Fruit fly (Drosophila melanogaster) whole organism, embryonic: ENCODE results near the gene AP-1-2beta.

ENCODE experiments used
- CG10267 ChIP-seq: fragments of 200-800 bp; sonication (Bioruptor generic); optimal IDR thresholded peaks from 2 replicates; lab custom pipeline; 2018; ENCODE audit warnings: missing biosample characterization, mild to moderate bottlenecking, missing genetic modification characterization, moderate library complexity
- CG10979 ChIP-seq: fragments of 200-800 bp; sonication (Bioruptor generic); optimal IDR thresholded peaks from 2 replicates; lab custom pipeline; 2018; ENCODE audit warnings: missing biosample characterization, mild to moderate bottlenecking, missing genetic modification characterization, moderate library complexity
- CG13424 ChIP-seq: fragments of 200-800 bp; sonication (Bioruptor generic); optimal IDR thresholded peaks from 2 replicates; lab custom pipeline; 2019; ENCODE audit warnings: missing biosample characterization, mild to moderate bottlenecking, missing genetic modification characterization, moderate library complexity
- CG13775 ChIP-seq: fragments of 200-800 bp; sonication (Bioruptor generic); optimal IDR thresholded peaks from 3 replicates; lab custom pipeline; 2017; ENCODE audit warnings: missing biosample characterization, mild to moderate bottlenecking, missing genetic modification characterization
- CG14050 ChIP-seq: fragments of 200-800 bp; sonication (Bioruptor generic); IDR thresholded peaks from 3 replicates; pipeline ENCODE4 v1.3.6; 2022; ENCODE audit warnings: missing biosample characterization, missing genetic modification characterization
- CG15011 ChIP-seq: fragments of 200-800 bp; sonication (Bioruptor generic); optimal IDR thresholded peaks from 3 replicates; lab custom pipeline; 2018; ENCODE audit warnings: missing biosample characterization, mild to moderate bottlenecking, missing genetic modification characterization
- CG15479 ChIP-seq: fragments of 200-800 bp; sonication (Bioruptor generic); optimal IDR thresholded peaks from 3 replicates; lab custom pipeline; 2019; ENCODE audit warnings: missing biosample characterization, mild to moderate bottlenecking, missing genetic modification characterization, moderate library complexity
- CG15696 ChIP-seq: fragments of 200-800 bp; sonication (Bioruptor generic); optimal IDR thresholded peaks from 2 replicates; lab custom pipeline; 2019; ENCODE audit warnings: missing biosample characterization, mild to moderate bottlenecking, missing genetic modification characterization, moderate library complexity
- CG17361 ChIP-seq: fragments of 200-800 bp; sonication (Bioruptor generic); IDR thresholded peaks from 3 replicates; pipeline ENCODE4 v1.3.6; 2022; ENCODE audit warnings: missing biosample characterization, missing genetic modification characterization
- CG18262 ChIP-seq: fragments of 200-800 bp; optimal IDR thresholded peaks from 3 replicates; lab custom pipeline; 2019; ENCODE audit warnings: missing biosample characterization, mild to moderate bottlenecking, missing genetic modification characterization, moderate library complexity
- CG2199 ChIP-seq: fragments of 200-800 bp; sonication (Bioruptor generic); IDR thresholded peaks from 3 replicates; pipeline ENCODE4 v1.3.6; 2022; ENCODE audit warnings: missing biosample characterization, missing genetic modification characterization
- CG2712 ChIP-seq: fragments of 200-800 bp; optimal IDR thresholded peaks from 3 replicates; lab custom pipeline; 2019; ENCODE audit warnings: missing biosample characterization, mild to moderate bottlenecking, missing genetic modification characterization, moderate library complexity
- CG33557 ChIP-seq: fragments of 200-800 bp; sonication (Bioruptor generic); optimal IDR thresholded peaks from 2 replicates; lab custom pipeline; 2019; ENCODE audit warnings: missing biosample characterization, mild to moderate bottlenecking, missing genetic modification characterization, moderate library complexity
- CG4404 ChIP-seq: fragments of 200-800 bp; sonication (Bioruptor generic); IDR thresholded peaks from 2 replicates; pipeline ENCODE4 v1.3.6; 2022; ENCODE audit warnings: missing biosample characterization, missing genetic modification characterization
- CG8478 ChIP-seq: fragments of >200 bp; optimal IDR thresholded peaks from 2 replicates; lab custom pipeline; 2018
- CG8924 ChIP-seq: fragments of 200-800 bp; optimal IDR thresholded peaks from 3 replicates; lab custom pipeline; 2019; ENCODE audit warnings: missing biosample characterization, mild to moderate bottlenecking, missing genetic modification characterization, moderate library complexity
- CG9609 ChIP-seq: fragments of 200-800 bp; sonication (Bioruptor generic); optimal IDR thresholded peaks from 3 replicates; lab custom pipeline; 2016; ENCODE audit warnings: missing biosample characterization, missing genetic modification characterization
- CG9727 ChIP-seq: fragments of 200-800 bp; sonication (Bioruptor generic); optimal IDR thresholded peaks from 3 replicates; lab custom pipeline; 2017; ENCODE audit warnings: missing biosample characterization, mild to moderate bottlenecking, missing genetic modification characterization
- Chrac-16 ChIP-seq: fragments of 200-800 bp; sonication (Bioruptor generic); optimal IDR thresholded peaks from 3 replicates; lab custom pipeline; 2016; ENCODE audit warnings: missing biosample characterization, missing genetic modification characterization
- PHDP ChIP-seq: fragments of 200-800 bp; sonication (Bioruptor generic); optimal IDR thresholded peaks from 3 replicates; lab custom pipeline; 2018; ENCODE audit warnings: missing biosample characterization, mild to moderate bottlenecking, missing genetic modification characterization, moderate library complexity
- Xrp1 ChIP-seq: fragments of 200-800 bp; sonication (Bioruptor generic); IDR thresholded peaks from 2 replicates; pipeline ENCODE4 v1.3.6; 2022; ENCODE audit warnings: missing biosample characterization, missing genetic modification characterization
- bab2 ChIP-seq: fragments of 200-800 bp; sonication (Bioruptor generic); optimal IDR thresholded peaks from 2 replicates; lab custom pipeline; 2016; ENCODE audit warnings: missing biosample characterization, missing genetic modification characterization
- br ChIP-seq: fragments of >200 bp; optimal IDR thresholded peaks from 2 replicates; lab custom pipeline; 2017
- dmrt11E ChIP-seq: fragments of 200-800 bp; sonication (Bioruptor generic); optimal IDR thresholded peaks from 3 replicates; lab custom pipeline; 2018; ENCODE audit warnings: missing biosample characterization, mild to moderate bottlenecking, missing genetic modification characterization, moderate library complexity
- fu2 ChIP-seq: fragments of 200-800 bp; sonication (Bioruptor generic); optimal IDR thresholded peaks from 2 replicates; lab custom pipeline; 2016; ENCODE audit warnings: missing biosample characterization, missing genetic modification characterization
- gem ChIP-seq: fragments of 200-800 bp; sonication (Bioruptor generic); optimal IDR thresholded peaks from 2 replicates; lab custom pipeline; 2019; ENCODE audit warnings: missing biosample characterization, mild to moderate bottlenecking, missing genetic modification characterization, moderate library complexity
- gsb-n ChIP-seq: fragments of 200-800 bp; sonication (Bioruptor generic); optimal IDR thresholded peaks from 3 replicates; lab custom pipeline; 2018; ENCODE audit warnings: missing biosample characterization, mild to moderate bottlenecking, missing genetic modification characterization
- hkb ChIP-seq, 2 experiments: fragments of 200-800 bp in 1 of 2; fragments of >200 bp in 1 of 2; sonication (Bioruptor generic) in 1 of 2; IDR thresholded peaks in 1 of 2; optimal IDR thresholded peaks in 1 of 2; 2 replicates each; pipeline versions ENCODE4 v1.3.6 to Lab custom; 2017 to 2022; ENCODE audit warnings: missing biosample characterization in 1 of 2, missing genetic modification characterization in 1 of 2
- kah ChIP-seq: fragments of 200-800 bp; sonication (Bioruptor generic); optimal IDR thresholded peaks from 2 replicates; lab custom pipeline; 2018; ENCODE audit warnings: missing biosample characterization, mild to moderate bottlenecking, missing genetic modification characterization
- lola ChIP-seq, 3 experiments: fragments of >200 bp in 2 of 3; fragments of 200-800 bp in 1 of 3; sonication (Bioruptor generic) in 1 of 3; optimal IDR thresholded peaks; 2 replicates each; lab custom pipeline; 2017 to 2019; ENCODE audit warnings: missing biosample characterization in 3 of 3, missing genetic modification characterization in 3 of 3, mild to moderate bottlenecking in 1 of 3, moderate library complexity in 1 of 3
- lov ChIP-seq, 2 experiments: fragments of 200-800 bp in 1 of 2; fragments of >200 bp in 1 of 2; sonication (Bioruptor generic) in 1 of 2; IDR thresholded peaks in 1 of 2; optimal IDR thresholded peaks in 1 of 2; 2 replicates in 1 of 2; 3 replicates in 1 of 2; pipeline versions ENCODE4 v1.3.6 to Lab custom; 2017 to 2022; ENCODE audit warnings: missing biosample characterization in 1 of 2, missing genetic modification characterization in 1 of 2
- maf-S ChIP-seq: fragments of 200-800 bp; sonication (Bioruptor generic); optimal IDR thresholded peaks from 2 replicates; lab custom pipeline; 2016; ENCODE audit warnings: missing biosample characterization, missing genetic modification characterization
- oc ChIP-seq: fragments of 200-800 bp; sonication (Bioruptor generic); optimal IDR thresholded peaks from 2 replicates; lab custom pipeline; 2018; ENCODE audit warnings: missing biosample characterization, mild to moderate bottlenecking, missing genetic modification characterization, moderate library complexity
- prd ChIP-seq, 3 experiments: fragments of >200 bp in 2 of 3; fragments of 200-800 bp in 1 of 3; sonication (Bioruptor generic) in 1 of 3; optimal IDR thresholded peaks in 2 of 3; IDR thresholded peaks in 1 of 3; 2 replicates in 2 of 3; 3 replicates in 1 of 3; pipeline versions ENCODE4 v1.3.6 to Lab custom; 2017 to 2022; ENCODE audit warnings: missing biosample characterization in 1 of 3, missing genetic modification characterization in 1 of 3
- pros ChIP-seq: fragments of 200-800 bp; sonication (Bioruptor generic); optimal IDR thresholded peaks from 3 replicates; lab custom pipeline; 2019; ENCODE audit warnings: missing biosample characterization, mild to moderate bottlenecking, missing genetic modification characterization, moderate library complexity
- row ChIP-seq: fragments of 200-800 bp; sonication (Bioruptor generic); IDR thresholded peaks from 3 replicates; pipeline ENCODE4 v1.3.6; 2022; ENCODE audit warnings: missing biosample characterization, missing genetic modification characterization
- sob ChIP-seq: fragments of 200-800 bp; sonication (Bioruptor generic); IDR thresholded peaks from 2 replicates; pipeline ENCODE4 v1.3.6; 2022; ENCODE audit warnings: missing biosample characterization, missing genetic modification characterization
- stwl ChIP-seq: fragments of 200-800 bp; sonication (Bioruptor generic); optimal IDR thresholded peaks from 3 replicates; lab custom pipeline; 2018; ENCODE audit warnings: missing biosample characterization, mild to moderate bottlenecking, missing genetic modification characterization, moderate library complexity
- sug ChIP-seq: fragments of 200-800 bp; optimal IDR thresholded peaks from 2 replicates; lab custom pipeline; 2019; ENCODE audit warnings: missing biosample characterization, mild to moderate bottlenecking, missing genetic modification characterization, moderate library complexity
- tll ChIP-seq, 2 experiments: fragments of 200-800 bp in 1 of 2; fragments of >200 bp in 1 of 2; sonication (Bioruptor generic) in 1 of 2; optimal IDR thresholded peaks; 2 replicates each; lab custom pipeline; 2017 to 2019; ENCODE audit warnings: missing biosample characterization in 2 of 2, missing genetic modification characterization in 2 of 2, mild to moderate bottlenecking in 1 of 2, moderate library complexity in 1 of 2
- trem ChIP-seq: fragments of 200-800 bp; optimal IDR thresholded peaks from 3 replicates; lab custom pipeline; 2019; ENCODE audit warnings: missing biosample characterization, mild to moderate bottlenecking, missing genetic modification characterization, moderate library complexity
- twi ChIP-seq: fragments of 200-800 bp; optimal IDR thresholded peaks from 2 replicates; lab custom pipeline; 2019; ENCODE audit warnings: missing biosample characterization, mild to moderate bottlenecking, missing genetic modification characterization, moderate library complexity
- zen ChIP-seq: fragments of 200-800 bp; sonication (Bioruptor generic); optimal IDR thresholded peaks from 3 replicates; lab custom pipeline; 2018; ENCODE audit warnings: missing biosample characterization, mild to moderate bottlenecking, missing genetic modification characterization, moderate library complexity
- zf30C ChIP-seq: fragments of 200-800 bp; sonication (Bioruptor generic); optimal IDR thresholded peaks from 3 replicates; lab custom pipeline; 2018; ENCODE audit warnings: missing biosample characterization, mild to moderate bottlenecking, missing genetic modification characterization

Gene AP-1-2beta

dm6 chrX:19764824-19765489 is 34.2 kb downstream of the AP-1-2beta start, which contains the start of gene CG12702:
CG12702 (minus strand) TSS chrX:19764874.
- TF ChIP-seq Xrp1 (peak; percentile 41; the same call in 1 of the 2 replicates), CG9727 (GFP tag; lab: Kevin White, UChicago) (peak; percentile 35), br (lab: Kevin White, UChicago) (no peak), CG2712 (tag; lab: Kevin White, UChicago) (peak; percentile 34), gem (tag; lab: Kevin White, UChicago) (peak; percentile 49), twi (tag; lab: Kevin White, UChicago) (peak; percentile 75), PHDP (tag; lab: Kevin White, UChicago) (no peak), sob (GFP tag; lab: Robert Waterston, UW) (no peak), CG10979 (peak; percentile 14), CG2199 (GFP tag; lab: Robert Waterston, UW) (0 out of 3 replicates have a peak, but pooled peaks have one; percentile 50), CG8924 (tag; lab: Kevin White, UChicago) (peak; percentile 18), CG15696 (tag; lab: Kevin White, UChicago) (peak; percentile 29), CG4404 (GFP tag; lab: Robert Waterston, UW) (0 out of 2 replicates have a peak, but pooled peaks have one; percentile 32), CG15479 (GFP tag; lab: Kevin White, UChicago) (peak; percentile 52), CG33557 (peak; percentile 13), CG10267 (tag; lab: Kevin White, UChicago) (peak; percentile 5), tll (GFP tag; optimal IDR thresholded peaks at IDR 0.05; lab: Kevin White, UChicago) (peak in 1 of 2 experiments; percentile 79), sug (no peak), oc (tag; lab: Kevin White, UChicago) (peak; percentile 46), prd (optimal IDR thresholded peaks at IDR 0.05; lab: Kevin White, UChicago) (no peak), prd (GFP tag; IDR thresholded peaks at IDR 0.05; lab: Robert Waterston, UW) (peak; percentile 44; the same call in 2 of the 3 replicates), Chrac-16 (GFP tag; lab: Kevin White, UChicago) (peak; percentile 2), fu2 (GFP tag; lab: Kevin White, UChicago) (no peak), CG14050 (GFP tag; lab: Robert Waterston, UW) (no peak), gsb-n (peak; percentile 19), hkb (optimal IDR thresholded peaks at IDR 0.05; lab: Kevin White, UChicago) (no peak), hkb (GFP tag; IDR thresholded peaks at IDR 0.05; lab: Robert Waterston, UW) (no peak), CG8478 (lab: Kevin White, UChicago) (no peak), zf30C (peak; percentile 92), row (0 out of 3 replicates have a peak, but pooled peaks have one; percentile 8), dmrt11E (tag; lab: Kevin White, UChicago) (peak; percentile 68), CG9609 (GFP tag; lab: Kevin White, UChicago) (no peak), kah (GFP tag; lab: Kevin White, UChicago) (no peak), pros (peak; percentile 66), zen (tag; lab: Kevin White, UChicago) (peak; percentile 72), CG18262 (tag; lab: Kevin White, UChicago) (peak; percentile 47), bab2 (GFP tag; lab: Kevin White, UChicago) (no peak), lola (GFP tag; optimal IDR thresholded peaks at IDR 0.05; lab: Kevin White, UChicago) (peak in 1 of 3 experiments; percentile 37)

dm6 chrX:19765490-19766212 is 34.8 kb downstream of the AP-1-2beta start:
- TF ChIP-seq CG17361 (GFP tag; lab: Robert Waterston, UW) (peak; percentile 56; the same call in 2 of the 3 replicates), stwl (no peak), CG2199 (GFP tag; lab: Robert Waterston, UW) (0 out of 3 replicates have a peak, but pooled peaks have one; percentile 68), CG2712 (tag; lab: Kevin White, UChicago) (peak; percentile 39), CG15011 (GFP tag; lab: Kevin White, UChicago) (no peak), CG18262 (tag; lab: Kevin White, UChicago) (peak; percentile 34), maf-S (no peak), lola (GFP tag; optimal IDR thresholded peaks at IDR 0.05; lab: Kevin White, UChicago) (peak in 1 of 3 experiments; percentile 7), pros (peak; percentile 45), CG13775 (GFP tag; lab: Kevin White, UChicago) (peak; percentile 15), trem (peak; percentile 22), CG13424 (tag; lab: Kevin White, UChicago) (peak; percentile 1), lov (optimal IDR thresholded peaks at IDR 0.05; lab: Kevin White, UChicago) (no peak), lov (GFP tag; IDR thresholded peaks at IDR 0.05; lab: Robert Waterston, UW) (0 out of 3 replicates have a peak, but pooled peaks have one; percentile 17), kah (GFP tag; lab: Kevin White, UChicago) (peak; percentile 88)
